Worm (Caenorhabditis elegans) whole organism, L3 larva: ENCODE data around the gene F25G6.9.

Experiments used
- R02D3.7 ChIP-seq: fragments of 150-350 bp; optimal IDR thresholded peaks from 2 replicates; lab custom pipeline; 2014; ENCODE audit warnings: missing biosample characterization, missing genetic modification characterization
- aly-2 ChIP-seq: fragments of 150-350 bp; optimal IDR thresholded peaks from 2 replicates; lab custom pipeline; 2014; ENCODE audit warnings: missing biosample characterization, missing genetic modification characterization
- ceh-28 ChIP-seq: fragments of 150-350 bp; optimal IDR thresholded peaks from 2 replicates; lab custom pipeline; 2014; ENCODE audit warnings: missing biosample characterization, missing genetic modification reagents, missing genetic modification characterization
- ceh-82 ChIP-seq: fragments of 150-350 bp; optimal IDR thresholded peaks from 2 replicates; lab custom pipeline; 2014; ENCODE audit warnings: missing biosample characterization, missing genetic modification characterization
- ceh-9 ChIP-seq: sonication (generic microtip); optimal IDR thresholded peaks from 2 replicates; lab custom pipeline; 2018; ENCODE audit warnings: missing biosample characterization, missing genetic modification characterization
- egl-27 ChIP-seq: sonication (generic microtip); optimal IDR thresholded peaks from 4 replicates; lab custom pipeline; 2017; ENCODE audit warnings: missing biosample characterization, missing genetic modification reagents, missing genetic modification characterization
- egl-5 ChIP-seq: fragments of 150-350 bp; optimal IDR thresholded peaks from 2 replicates; lab custom pipeline; 2017; ENCODE audit warnings: missing biosample characterization, missing genetic modification reagents, missing genetic modification characterization, inconsistent platforms
- elt-1 ChIP-seq: fragments of 150-350 bp; optimal IDR thresholded peaks from 2 replicates; lab custom pipeline; 2014; ENCODE audit warnings: missing biosample characterization, missing genetic modification characterization
- elt-2 ChIP-seq: sonication (generic microtip); optimal IDR thresholded peaks from 2 replicates; lab custom pipeline; 2016; ENCODE audit warnings: missing genetic modification reagents, mild to moderate bottlenecking, missing genetic modification characterization, missing compliant biosample characterization
- elt-3 ChIP-seq, 3 experiments: fragments of 150-350 bp in 1 of 3; sonication (generic microtip) in 2 of 3; optimal IDR thresholded peaks; 2 replicates in 2 of 3; 4 replicates in 1 of 3; lab custom pipeline; 2014 to 2017; ENCODE audit warnings: missing biosample characterization in 3 of 3, missing genetic modification characterization in 3 of 3
- eor-1 ChIP-seq, 2 experiments: fragments of 150-350 bp; optimal IDR thresholded peaks; 2 replicates each; lab custom pipeline; 2014 to 2018; ENCODE audit warnings: missing biosample characterization in 2 of 2, missing genetic modification characterization in 2 of 2
- fkh-10 ChIP-seq: sonication (generic microtip); optimal IDR thresholded peaks from 2 replicates; lab custom pipeline; 2017; ENCODE audit warnings: missing biosample characterization, missing genetic modification reagents, missing genetic modification characterization
- fkh-2 ChIP-seq: fragments of 150-350 bp; optimal IDR thresholded peaks from 2 replicates; lab custom pipeline; 2014; ENCODE audit warnings: missing biosample characterization, missing genetic modification reagents, missing genetic modification characterization
- fos-1 ChIP-seq: fragments of 150-350 bp; optimal IDR thresholded peaks from 2 replicates; lab custom pipeline; 2014; ENCODE audit warnings: missing biosample characterization, missing genetic modification characterization
- lin-15B ChIP-seq: fragments of 150-350 bp; optimal IDR thresholded peaks from 2 replicates; lab custom pipeline; 2014; ENCODE audit warnings: missing biosample characterization, missing genetic modification characterization
- lin-39 ChIP-seq: fragments of 150-350 bp; optimal IDR thresholded peaks from 2 replicates; lab custom pipeline; 2018; ENCODE audit warnings: missing biosample characterization, missing genetic modification reagents, missing genetic modification characterization
- mml-1 ChIP-seq: fragments of 150-350 bp; sonication (generic microtip); optimal IDR thresholded peaks from 3 replicates; lab custom pipeline; 2014; ENCODE audit warnings: missing biosample characterization, missing genetic modification characterization
- nfya-1 ChIP-seq: sonication (generic microtip); optimal IDR thresholded peaks from 2 replicates; lab custom pipeline; 2017; ENCODE audit warnings: missing genetic modification characterization, mild to moderate bottlenecking, missing compliant biosample characterization, antibody characterized with exemption, moderate library complexity; ENCODE audit not compliant: insufficient read depth
- nhr-11 ChIP-seq: fragments of 150-350 bp; optimal IDR thresholded peaks from 2 replicates; lab custom pipeline; 2014; ENCODE audit warnings: missing biosample characterization, missing genetic modification characterization
- nhr-237 ChIP-seq: fragments of 150-350 bp; optimal IDR thresholded peaks from 2 replicates; lab custom pipeline; 2014; ENCODE audit warnings: missing biosample characterization, missing genetic modification characterization
- nhr-43 ChIP-seq: sonication (generic microtip); optimal IDR thresholded peaks from 2 replicates; lab custom pipeline; 2016; ENCODE audit warnings: mild to moderate bottlenecking, missing genetic modification characterization, missing compliant biosample characterization; ENCODE audit not compliant: poor library complexity, severe bottlenecking
- nhr-67 ChIP-seq: fragments of 150-350 bp; optimal IDR thresholded peaks from 2 replicates; lab custom pipeline; 2014; ENCODE audit warnings: missing biosample characterization, missing genetic modification characterization
- nhr-76 ChIP-seq: fragments of 150-350 bp; sonication (generic microtip); optimal IDR thresholded peaks from 5 replicates; lab custom pipeline; 2014; ENCODE audit warnings: missing biosample characterization, missing genetic modification characterization
- pha-4 ChIP-seq: fragments of 150-350 bp; optimal IDR thresholded peaks from 2 replicates; lab custom pipeline; 2014; ENCODE audit warnings: missing biosample characterization, missing genetic modification reagents, missing genetic modification characterization
- pqm-1 ChIP-seq: fragments of 150-350 bp; optimal IDR thresholded peaks from 2 replicates; lab custom pipeline; 2017; ENCODE audit warnings: missing biosample characterization, missing genetic modification characterization, inconsistent platforms
- sea-2 ChIP-seq: fragments of 150-350 bp; sonication (generic microtip); optimal IDR thresholded peaks from 4 replicates; lab custom pipeline; 2014; ENCODE audit warnings: missing biosample characterization, missing genetic modification reagents, missing genetic modification characterization
- skn-1 ChIP-seq: fragments of 150-350 bp; optimal IDR thresholded peaks from 2 replicates; lab custom pipeline; 2014; ENCODE audit warnings: missing biosample characterization, missing genetic modification characterization
- tbx-2 ChIP-seq: sonication (generic microtip); optimal IDR thresholded peaks from 2 replicates; lab custom pipeline; 2016; ENCODE audit warnings: mild to moderate bottlenecking, missing genetic modification characterization, missing compliant biosample characterization
- unc-39 ChIP-seq: sonication (generic microtip); optimal IDR thresholded peaks from 4 replicates; lab custom pipeline; 2017; ENCODE audit warnings: missing biosample characterization, missing genetic modification characterization
- unc-62 ChIP-seq: fragments of 150-350 bp; sonication (generic microtip); optimal IDR thresholded peaks from 4 replicates; lab custom pipeline; 2014; ENCODE audit warnings: missing biosample characterization, missing genetic modification reagents, missing genetic modification characterization
- zag-1 ChIP-seq: fragments of 150-350 bp; optimal IDR thresholded peaks from 2 replicates; lab custom pipeline; 2014; ENCODE audit warnings: missing biosample characterization, missing genetic modification characterization
- ztf-11 ChIP-seq: fragments of 150-350 bp; optimal IDR thresholded peaks from 2 replicates; lab custom pipeline; 2014; ENCODE audit warnings: missing biosample characterization, missing genetic modification characterization

Gene F25G6.9

DNA sequence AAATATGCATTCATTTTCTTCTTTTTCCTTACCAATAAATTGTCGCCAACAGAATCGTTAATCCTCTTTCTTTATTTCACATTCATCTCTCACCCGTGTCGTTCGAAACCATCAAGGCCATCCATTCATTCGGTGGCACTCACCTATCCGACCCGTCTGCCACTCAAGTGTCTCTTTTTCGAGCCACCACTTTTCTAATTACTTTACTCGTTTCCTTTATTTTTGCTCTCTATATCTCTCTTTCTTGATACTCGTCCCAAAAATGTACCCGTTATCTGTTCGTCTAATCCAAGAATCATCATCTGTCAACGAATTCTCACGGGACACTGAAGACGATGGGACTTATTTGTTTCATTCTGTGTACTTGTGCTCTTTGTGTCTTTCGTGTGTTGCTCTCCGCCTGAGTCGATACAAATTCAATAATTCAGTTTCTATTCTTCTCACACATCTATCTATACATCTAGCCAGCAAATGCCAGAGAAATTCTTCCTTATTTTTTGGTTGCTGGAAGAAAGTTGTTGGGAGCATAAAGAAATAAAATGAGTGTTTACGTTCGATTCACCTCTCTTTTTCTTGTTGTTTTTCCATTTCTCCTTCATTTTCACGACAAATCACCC, 23.0 kb upstream of the F25G6.9 start:
- TF ChIP-seq R02D3.7 (tag; lab: Kevin White, UChicago) (no peak), elt-1 (tag; lab: Kevin White, UChicago) (peak; percentile 58), lin-15B (tag; lab: Kevin White, UChicago) (no peak), ztf-11 (tag; lab: Kevin White, UChicago) (no peak), unc-62 (GFP tag; lab: Kevin White, UChicago) (peak; percentile 53), egl-5 (tag; lab: Kevin White, UChicago) (peak; percentile 13), fkh-10 (GFP tag; lab: Kevin White, UChicago) (peak; percentile 13)

DNA sequence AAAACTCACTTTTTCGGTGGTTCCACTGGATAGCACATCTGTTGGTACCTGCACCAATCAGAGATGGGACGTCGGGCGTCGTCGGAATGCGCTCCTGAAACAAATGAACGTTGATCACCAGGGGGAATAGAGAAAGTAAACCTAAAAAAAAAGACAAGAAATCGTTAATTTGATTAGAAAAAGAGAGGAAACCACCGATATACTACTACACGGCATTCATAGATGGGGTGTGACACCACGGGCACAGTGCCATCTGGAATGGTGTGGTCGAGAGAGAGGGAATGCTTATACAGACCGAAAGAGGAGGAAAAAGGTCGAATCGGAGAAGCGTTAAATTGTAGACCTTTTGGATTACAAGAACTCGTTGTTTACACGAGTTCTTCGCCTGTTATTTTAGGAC, 18.3 kb upstream of the F25G6.9 start, which contains the start of gene C10B5.3:
Gene C10B5.3, minus strand, starts transcription at position 101 of the 400 bp plus-strand sequence.
- no peak for TF ChIP-seq pqm-1 (tag; lab: Kevin White, UChicago)
- TF ChIP-seq nhr-11 (tag; lab: Kevin White, UChicago): no peak
- TF ChIP-seq ceh-82 (tag; lab: Kevin White, UChicago): no peak
- TF ChIP-seq tbx-2 (tag; lab: Kevin White, UChicago): no peak
- TF ChIP-seq R02D3.7 (tag; lab: Kevin White, UChicago): no peak
- no peak for TF ChIP-seq sea-2 (GFP tag; lab: Kevin White, UChicago)
- TF ChIP-seq skn-1 (tag; lab: Kevin White, UChicago): no peak
- TF ChIP-seq egl-27 (tag; lab: Kevin White, UChicago): no peak
- TF ChIP-seq unc-39 (tag; lab: Kevin White, UChicago): no peak
- no peak for TF ChIP-seq zag-1 (tag; lab: Kevin White, UChicago)
- TF ChIP-seq lin-39 (tag; lab: Kevin White, UChicago): no peak
- TF ChIP-seq elt-2: no peak
- TF ChIP-seq mml-1 (tag; lab: Kevin White, UChicago): no peak
- no peak for TF ChIP-seq elt-3 (tag; optimal IDR thresholded peaks at IDR 0.05; lab: Kevin White, UChicago)

DNA sequence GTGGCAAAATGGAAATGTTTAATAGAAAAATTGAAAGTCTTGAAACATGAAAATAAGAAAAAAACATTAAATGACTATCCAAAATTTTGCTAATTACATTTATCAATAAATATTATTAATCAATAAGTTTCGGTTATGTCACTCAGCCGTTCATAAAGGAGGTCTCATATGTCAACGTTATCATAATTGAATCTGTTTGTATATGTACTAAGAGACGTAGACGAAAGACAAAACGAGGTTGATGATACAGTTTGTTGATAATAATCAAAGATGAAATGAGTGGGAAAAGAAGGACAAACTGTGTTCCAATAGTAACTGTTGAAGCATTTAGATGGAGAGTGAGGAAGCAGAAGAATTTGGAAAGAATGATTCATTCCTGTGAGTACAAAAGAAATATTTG, 17.1 kb upstream of the F25G6.9 start:
- TF ChIP-seq elt-2 (peak; percentile 67), pqm-1 (tag; lab: Kevin White, UChicago) (peak; percentile 4), fkh-2 (no peak), pha-4 (tag; lab: Kevin White, UChicago) (peak; percentile 72)

DNA sequence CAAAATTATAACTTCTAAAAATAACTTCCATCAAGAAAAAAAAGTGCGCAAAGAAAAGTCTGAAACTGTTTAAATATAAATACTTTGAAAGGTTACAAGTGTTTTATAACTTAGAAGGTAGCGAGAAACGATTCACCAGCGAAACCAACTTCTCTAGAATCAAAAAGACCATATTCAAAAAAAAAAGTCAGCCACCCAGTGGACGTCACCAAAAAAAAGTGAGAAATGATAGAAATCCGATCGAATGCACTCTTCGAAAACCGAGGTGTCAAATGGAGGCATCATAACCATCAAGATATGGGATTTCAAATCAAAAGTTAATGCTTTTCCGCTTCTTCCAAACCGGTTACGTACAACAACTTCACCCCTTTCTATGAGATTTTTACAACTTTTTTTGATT, 16.7 kb upstream of the F25G6.9 start:
- no peak for TF ChIP-seq lin-39 (tag; lab: Kevin White, UChicago)
- TF ChIP-seq elt-1 (tag; lab: Kevin White, UChicago): no peak
- no peak for TF ChIP-seq nhr-11 (tag; lab: Kevin White, UChicago)
- TF ChIP-seq nhr-67 (tag; lab: Kevin White, UChicago): no peak
- TF ChIP-seq ceh-28 (tag; lab: Kevin White, UChicago): no peak
- TF ChIP-seq fkh-2: no peak
- no peak for TF ChIP-seq lin-15B (tag; lab: Kevin White, UChicago)
- no peak for TF ChIP-seq nhr-43 (tag; lab: Kevin White, UChicago)
- no peak for TF ChIP-seq nhr-76
- no peak for TF ChIP-seq nfya-1 (tag; lab: Kevin White, UChicago)
- TF ChIP-seq ceh-9: no peak
- no peak for TF ChIP-seq unc-62 (GFP tag; lab: Kevin White, UChicago)
- TF ChIP-seq fkh-10 (GFP tag; lab: Kevin White, UChicago): no peak
- TF ChIP-seq zag-1 (tag; lab: Kevin White, UChicago): no peak
- no peak for TF ChIP-seq aly-2 (tag; lab: Kevin White, UChicago)

DNA sequence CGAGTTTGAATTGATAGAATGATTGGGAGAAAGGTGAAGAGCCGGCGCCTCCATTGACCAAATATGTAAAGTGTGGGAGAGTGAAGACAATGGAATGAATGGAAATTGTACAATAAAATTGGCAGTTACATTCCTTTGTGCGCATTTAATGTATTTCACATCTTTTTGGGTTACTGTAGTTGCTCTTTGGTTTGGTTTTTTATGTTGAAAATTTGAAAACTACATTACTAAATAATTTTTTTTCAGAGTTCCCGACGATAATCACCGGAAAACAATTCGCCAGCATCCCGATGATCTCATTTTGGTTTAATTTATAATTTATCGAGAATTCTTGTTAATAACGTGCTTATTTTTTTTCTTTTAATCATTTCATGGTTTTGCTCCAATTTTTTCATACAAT, 11.2 kb upstream of the F25G6.9 start, which contains the start of gene C10B5.1:
Gene C10B5.1, plus strand, starts transcription at position 301 of the 400 bp plus-strand sequence.
- TF ChIP-seq elt-2 (no peak), egl-27 (tag; lab: Kevin White, UChicago) (no peak), nhr-237 (tag; lab: Kevin White, UChicago) (no peak), nfya-1 (tag; lab: Kevin White, UChicago) (no peak), eor-1 (tag; optimal IDR thresholded peaks at IDR 0.05; lab: Kevin White, UChicago) (no peak), fos-1 (tag; lab: Kevin White, UChicago) (no peak)
